Worm (Caenorhabditis elegans) whole organism, L4 larva: ENCODE results near the gene dnj-2.

ENCODE experiments used
- dpl-1 ChIP-seq: fragments of 150-350 bp; optimal IDR thresholded peaks from 2 replicates; lab custom pipeline; 2014; ENCODE audit warnings: missing biosample characterization, missing genetic modification reagents, missing genetic modification characterization
- fos-1 ChIP-seq: fragments of 150-350 bp; optimal IDR thresholded peaks from 2 replicates; lab custom pipeline; 2014; ENCODE audit warnings: missing biosample characterization, missing genetic modification characterization
- jun-1 ChIP-seq: fragments of 150-350 bp; optimal IDR thresholded peaks from 2 replicates; lab custom pipeline; 2014; ENCODE audit warnings: missing biosample characterization, missing genetic modification reagents, missing genetic modification characterization
- lin-15B ChIP-seq: fragments of 150-350 bp; sonication (generic microtip); optimal IDR thresholded peaks from 3 replicates; lab custom pipeline; 2014; ENCODE audit warnings: missing biosample characterization, missing genetic modification characterization
- lin-39 ChIP-seq: fragments of 150-350 bp; optimal IDR thresholded peaks from 2 replicates; lab custom pipeline; 2014; ENCODE audit warnings: missing biosample characterization, missing genetic modification reagents, missing genetic modification characterization
- mep-1 ChIP-seq: fragments of 150-350 bp; sonication (generic microtip); optimal IDR thresholded peaks from 3 replicates; lab custom pipeline; 2014; ENCODE audit warnings: missing biosample characterization, missing genetic modification characterization
- nhr-28 ChIP-seq: fragments of 150-350 bp; optimal IDR thresholded peaks from 2 replicates; lab custom pipeline; 2014; ENCODE audit warnings: missing biosample characterization, missing genetic modification characterization
- rbr-2 ChIP-seq: sonication (generic microtip); optimal IDR thresholded peaks from 2 replicates; lab custom pipeline; 2016; ENCODE audit warnings: missing genotype, missing genetic modification characterization, missing compliant biosample characterization
- snpc-4 ChIP-seq: fragments of 150-350 bp; optimal IDR thresholded peaks from 2 replicates; lab custom pipeline; 2014; ENCODE audit warnings: missing biosample characterization, missing genetic modification characterization

- TF ChIP-seq jun-1 (tag; lab: Kevin White, UChicago) (no peak), mep-1 (tag; lab: Kevin White, UChicago) (no peak), fos-1 (no peak), lin-15B (no peak), nhr-28 (no peak), lin-39 (tag; lab: Kevin White, UChicago) (no peak), rbr-2 (tag; lab: Kevin White, UChicago) (no peak), snpc-4 (tag; lab: Kevin White, UChicago) (no peak), dpl-1 (no peak)
Observed at ce11 chrIV:11351563-11351962, 37.8 kb upstream of the dnj-2 start.
